Worm (Caenorhabditis elegans): ENCODE results near the gene smf-2.

DNA sequence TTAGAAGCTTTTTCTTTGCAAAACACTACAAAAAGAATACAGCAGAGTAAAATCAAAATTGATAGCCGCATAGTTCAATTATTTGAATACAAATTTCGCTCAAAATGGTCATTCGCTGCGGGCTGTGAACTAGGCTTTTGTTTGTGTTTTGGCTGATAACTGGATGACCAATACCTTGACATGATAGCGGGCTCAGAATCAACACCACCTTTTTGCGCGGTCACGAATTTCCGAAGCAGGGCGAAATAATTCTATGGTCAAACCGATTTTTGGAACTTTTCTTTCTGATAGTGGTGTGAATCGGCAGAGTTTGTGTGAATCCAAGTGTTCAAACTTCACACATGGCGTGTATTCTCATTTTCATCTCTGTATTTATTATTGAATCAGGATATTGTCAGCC, 20.2 kb downstream of the smf-2 start, which contains the start of the genes F38B6.7 and F38B6.2:
- no peak for TF ChIP-seq unc-62 (GFP tag; optimal IDR thresholded peaks at IDR 0.05)
- TF ChIP-seq zip-4 (GFP tag; optimal IDR thresholded peaks at IDR 0.05) = no peak
- TF ChIP-seq lin-39 (tag; optimal IDR thresholded peaks at IDR 0.05) = no peak
